Worm (Caenorhabditis elegans): Measurements from ENCODE around the gene nspd-5.

Gene nspd-5

ce11 chrII:4858906-4859411 is 1.2 kb downstream of the nspd-5 start (continued):
- TF ChIP-seq pbrm-1 (GFP tag; IDR thresholded peaks at IDR 0.05) (no peak), T07F8.4 (tag; optimal IDR thresholded peaks at IDR 0.05) (no peak), Y53F4B.3 (GFP tag; IDR thresholded peaks at IDR 0.05) (no peak), nhr-90 (tag; optimal IDR thresholded peaks at IDR 0.05) (no peak), cebp-2 (GFP tag; IDR thresholded peaks at IDR 0.05) (no peak), ceh-27 (GFP tag; optimal IDR thresholded peaks at IDR 0.05) (no peak), sptf-2 (GFP tag; optimal IDR thresholded peaks at IDR 0.05) (no peak), madf-10 (tag; optimal IDR thresholded peaks at IDR 0.05) (no peak), ccch-3 (GFP tag; optimal IDR thresholded peaks at IDR 0.05) (no peak)

- TF ChIP-seq madf-3 (GFP tag; IDR thresholded peaks at IDR 0.05): 0 out of 2 replicates have a peak, but pooled peaks have one; percentile 3
- no peak for TF ChIP-seq unc-62 (GFP tag; optimal IDR thresholded peaks at IDR 0.05)
- TF ChIP-seq sdz-38 (tag; optimal IDR thresholded peaks at IDR 0.05): no peak
- TF ChIP-seq mes-4 (tag; optimal IDR thresholded peaks at IDR 0.05): no peak
- TF ChIP-seq nfya-2 (GFP tag; IDR thresholded peaks at IDR 0.05): no peak
- no peak for TF ChIP-seq ccch-3 (GFP tag; optimal IDR thresholded peaks at IDR 0.05)
- no peak for TF ChIP-seq bed-1 (GFP tag; IDR thresholded peaks at IDR 0.05)
- TF ChIP-seq egrh-3 (GFP tag; IDR thresholded peaks at IDR 0.05): peak; percentile 26; the same call in 1 of the 2 replicates
- TF ChIP-seq Y56A3A.18 (GFP tag; IDR thresholded peaks at IDR 0.05): no peak
- TF ChIP-seq pha-4 (tag; optimal IDR thresholded peaks at IDR 0.05): no peak
- TF ChIP-seq Y53F4B.3 (GFP tag; IDR thresholded peaks at IDR 0.05): no peak
- no peak for TF ChIP-seq T26A5.8 (tag; optimal IDR thresholded peaks at IDR 0.05)
- no peak for TF ChIP-seq pbrm-1 (GFP tag; IDR thresholded peaks at IDR 0.05)
- TF ChIP-seq mxl-1 (tag; optimal IDR thresholded peaks at IDR 0.05): no peak
- no peak for TF ChIP-seq snpc-1.1 (tag; optimal IDR thresholded peaks at IDR 0.05; ENCODE audit: insufficient read depth)
- TF ChIP-seq chd-7 (tag; optimal IDR thresholded peaks at IDR 0.05): no peak
- no peak for TF ChIP-seq him-1 (tag; optimal IDR thresholded peaks at IDR 0.05)
- no peak for TF ChIP-seq hsf-1 (GFP tag; IDR thresholded peaks at IDR 0.05)
- peak; percentile 41; the same call in 1 of the 2 replicates for TF ChIP-seq mcd-1 (GFP tag; IDR thresholded peaks at IDR 0.05)
- TF ChIP-seq Y53G8AR.9 (GFP tag; conservative IDR thresholded peaks at IDR 0.05): no peak
- TF ChIP-seq rec-8 (tag; optimal IDR thresholded peaks at IDR 0.05): no peak
- TF ChIP-seq lin-35 (GFP tag; optimal IDR thresholded peaks at IDR 0.05): no peak
- TF ChIP-seq lir-1 (GFP tag; conservative IDR thresholded peaks at IDR 0.05): no peak
- TF ChIP-seq efl-1 (GFP tag; optimal IDR thresholded peaks at IDR 0.05): no peak
- no peak for TF ChIP-seq rpc-1 (optimal IDR thresholded peaks at IDR 0.05)
- TF ChIP-seq rpc-1 (tag; optimal IDR thresholded peaks at IDR 0.05): no peak
- no peak for TF ChIP-seq tbp1 (GFP tag; optimal IDR thresholded peaks at IDR 0.05)
- no peak for TF ChIP-seq hrde-1 (tag; optimal IDR thresholded peaks at IDR 0.05; ENCODE audit: borderline replicate concordance)
- no peak for TF ChIP-seq snpc-3.4 (tag; optimal IDR thresholded peaks at IDR 0.05)
- no peak for TF ChIP-seq lsl-1 (GFP tag; optimal IDR thresholded peaks at IDR 0.05)
- no peak for TF ChIP-seq tbx-9 (tag; optimal IDR thresholded peaks at IDR 0.05; ENCODE audit: borderline replicate concordance)
- no peak for TF ChIP-seq nhr-80 (tag; optimal IDR thresholded peaks at IDR 0.05)
- no peak; the same call in 1 of the 2 replicates for TF ChIP-seq lin-26 (GFP tag; IDR thresholded peaks at IDR 0.05)
- TF ChIP-seq K12H6.12 (tag; optimal IDR thresholded peaks at IDR 0.05): no peak
- TF ChIP-seq egl-18 (GFP tag; IDR thresholded peaks at IDR 0.05): no peak
- no peak for TF ChIP-seq Y79H2A.3 (GFP tag; conservative IDR thresholded peaks at IDR 0.05)
- TF ChIP-seq ceh-58 (GFP tag; IDR thresholded peaks at IDR 0.05): no peak
- TF ChIP-seq F37B4.10 (GFP tag; IDR thresholded peaks at IDR 0.05): no peak
- TF ChIP-seq F55B11.4 (tag; optimal IDR thresholded peaks at IDR 0.05; ENCODE audit: borderline replicate concordance, insufficient read depth): no peak
- TF ChIP-seq nfyb-1 (GFP tag; IDR thresholded peaks at IDR 0.05): peak; percentile 75; the same call in 1 of the 2 replicates
- no peak for TF ChIP-seq gei-17 (GFP tag; optimal IDR thresholded peaks at IDR 0.05)
Observed at ce11 chrII:4857873-4858364, 2.2 kb downstream of the nspd-5 start, which contains the start of gene F11G11.5. Gene F11G11.5 (plus strand): TSS chrII:4857923.
